Fruit fly (Drosophila melanogaster) whole organism, embryonic: Measurements from ENCODE around the gene PolE2.

Experiments
- Bteb2 ChIP-seq: fragments of 200-800 bp; sonication (Bioruptor generic); optimal IDR thresholded peaks from 2 replicates; lab custom pipeline; 2016; ENCODE audit warnings: missing biosample characterization, missing genetic modification characterization
- CG10274 ChIP-seq: fragments of 200-800 bp; sonication (Bioruptor generic); optimal IDR thresholded peaks from 3 replicates; lab custom pipeline; 2017; ENCODE audit warnings: missing biosample characterization, mild to moderate bottlenecking, missing genetic modification characterization
- CG11247 ChIP-seq: fragments of 200-800 bp; sonication (Bioruptor generic); IDR thresholded peaks from 2 replicates; pipeline ENCODE4 v1.3.6; 2022; ENCODE audit warnings: missing biosample characterization, missing genetic modification characterization
- CG12236 ChIP-seq: fragments of 200-800 bp; sonication (Bioruptor generic); optimal IDR thresholded peaks from 2 replicates; lab custom pipeline; 2016; ENCODE audit warnings: missing biosample characterization, missing genetic modification characterization
- CG1233 ChIP-seq: fragments of 200-800 bp; sonication (Bioruptor generic); optimal IDR thresholded peaks from 4 replicates; lab custom pipeline; 2018; ENCODE audit warnings: missing biosample characterization, mild to moderate bottlenecking, missing genetic modification characterization
- CG12391 ChIP-seq: fragments of 200-800 bp; sonication (Bioruptor generic); optimal IDR thresholded peaks from 3 replicates; lab custom pipeline; 2018; ENCODE audit warnings: missing biosample characterization, mild to moderate bottlenecking, missing genetic modification characterization, moderate library complexity
- CG13424 ChIP-seq: fragments of 200-800 bp; sonication (Bioruptor generic); optimal IDR thresholded peaks from 2 replicates; lab custom pipeline; 2019; ENCODE audit warnings: missing biosample characterization, mild to moderate bottlenecking, missing genetic modification characterization, moderate library complexity
- CG1602 ChIP-seq: fragments of 200-800 bp; sonication (Bioruptor generic); optimal IDR thresholded peaks from 3 replicates; lab custom pipeline; 2016; ENCODE audit warnings: missing biosample characterization, missing genetic modification characterization
- CG1603 ChIP-seq: fragments of 200-800 bp; sonication (Bioruptor generic); optimal IDR thresholded peaks from 2 replicates; lab custom pipeline; 2019; ENCODE audit warnings: missing biosample characterization, mild to moderate bottlenecking, missing genetic modification characterization, moderate library complexity
- CG16815 ChIP-seq: fragments of 200-800 bp; sonication (Bioruptor generic); optimal IDR thresholded peaks from 3 replicates; lab custom pipeline; 2017; ENCODE audit warnings: missing biosample characterization, mild to moderate bottlenecking, missing genetic modification characterization
- CG16863 ChIP-seq: fragments of 200-800 bp; sonication (Bioruptor generic); optimal IDR thresholded peaks from 3 replicates; lab custom pipeline; 2016; ENCODE audit warnings: missing biosample characterization, missing genetic modification characterization
- CG17385 ChIP-seq: fragments of 200-800 bp; sonication (Bioruptor generic); optimal IDR thresholded peaks from 3 replicates; lab custom pipeline; 2018; ENCODE audit warnings: missing biosample characterization, mild to moderate bottlenecking, missing genetic modification characterization
- CG17829 ChIP-seq: fragments of 200-800 bp; optimal IDR thresholded peaks from 2 replicates; lab custom pipeline; 2019; ENCODE audit warnings: missing biosample characterization, mild to moderate bottlenecking, missing genetic modification characterization, moderate library complexity
- CG18619 ChIP-seq: fragments of 200-800 bp; sonication (Bioruptor generic); optimal IDR thresholded peaks from 3 replicates; lab custom pipeline; 2017; ENCODE audit warnings: missing biosample characterization, mild to moderate bottlenecking, missing genetic modification characterization
- CG2116 ChIP-seq: fragments of 200-800 bp; sonication (Bioruptor generic); optimal IDR thresholded peaks from 3 replicates; lab custom pipeline; 2018; ENCODE audit warnings: missing biosample characterization, mild to moderate bottlenecking, missing genetic modification characterization
- CG30431 ChIP-seq: fragments of 200-800 bp; sonication (Bioruptor generic); optimal IDR thresholded peaks from 2 replicates; lab custom pipeline; 2017; ENCODE audit warnings: missing biosample characterization, missing genetic modification characterization
- CG31224 ChIP-seq: fragments of 200-800 bp; sonication (Bioruptor generic); IDR thresholded peaks from 2 replicates; pipeline ENCODE4 v1.3.6; 2022; ENCODE audit warnings: missing biosample characterization, missing genetic modification characterization
- CG31388 ChIP-seq: fragments of 200-800 bp; sonication (Bioruptor generic); optimal IDR thresholded peaks from 2 replicates; lab custom pipeline; 2016; ENCODE audit warnings: missing biosample characterization, missing genetic modification characterization
- CG6683 ChIP-seq: fragments of 200-800 bp; sonication (Bioruptor generic); optimal IDR thresholded peaks from 2 replicates; lab custom pipeline; 2017; ENCODE audit warnings: missing biosample characterization, mild to moderate bottlenecking, missing genetic modification characterization, missing genetic modification reagents
- CG7556 ChIP-seq: fragments of 200-800 bp; sonication (Bioruptor generic); optimal IDR thresholded peaks from 2 replicates; lab custom pipeline; 2017; ENCODE audit warnings: missing biosample characterization, mild to moderate bottlenecking, missing genetic modification characterization
- CTCF ChIP-seq: fragments of 200-800 bp; sonication (Bioruptor generic); optimal IDR thresholded peaks from 2 replicates; lab custom pipeline; 2017; ENCODE audit warnings: missing biosample characterization, mild to moderate bottlenecking, missing genetic modification characterization, moderate library complexity
- CkIIα-i1 ChIP-seq: fragments of 200-800 bp; sonication (Bioruptor generic); IDR thresholded peaks from 2 replicates; pipeline ENCODE4 v1.3.6; 2022; ENCODE audit warnings: missing biosample characterization, missing genetic modification characterization
- Dip3 ChIP-seq: fragments of 200-800 bp; sonication (Bioruptor generic); optimal IDR thresholded peaks from 3 replicates; lab custom pipeline; 2016; ENCODE audit warnings: missing biosample characterization, missing genetic modification characterization
- Doc2 ChIP-seq: fragments of 200-800 bp; sonication (Bioruptor generic); IDR thresholded peaks from 2 replicates; pipeline ENCODE4 v1.3.6; 2022; ENCODE audit warnings: missing biosample characterization, missing genetic modification characterization
- Doc3 ChIP-seq: fragments of 200-800 bp; sonication (Bioruptor generic); IDR thresholded peaks from 3 replicates; pipeline ENCODE4 v1.3.6; 2022; ENCODE audit warnings: missing biosample characterization, missing genetic modification characterization; ENCODE audit not compliant: partially characterized antibody
- Drgx ChIP-seq: fragments of 200-800 bp; sonication (Bioruptor generic); IDR thresholded peaks from 2 replicates; pipeline ENCODE4 v1.3.6; 2022; ENCODE audit warnings: missing biosample characterization, missing genetic modification characterization
- Max ChIP-seq: fragments of 200-800 bp; sonication (Bioruptor generic); optimal IDR thresholded peaks from 2 replicates; lab custom pipeline; 2016; ENCODE audit warnings: missing biosample characterization, mild to moderate bottlenecking, missing genetic modification characterization
- Mes4 ChIP-seq: fragments of 200-800 bp; sonication (Bioruptor generic); optimal IDR thresholded peaks from 2 replicates; lab custom pipeline; 2016; ENCODE audit warnings: missing biosample characterization, missing genetic modification characterization
- NC2α ChIP-seq: fragments of 200-800 bp; sonication (Bioruptor generic); optimal IDR thresholded peaks from 2 replicates; lab custom pipeline; 2016; ENCODE audit warnings: missing biosample characterization, missing genetic modification characterization
- NK7.1 ChIP-seq: fragments of 200-800 bp; sonication (Bioruptor generic); optimal IDR thresholded peaks from 3 replicates; lab custom pipeline; 2016; ENCODE audit warnings: missing biosample characterization, missing genetic modification characterization
- Neu2 ChIP-seq: fragments of 200-800 bp; sonication (Bioruptor generic); optimal IDR thresholded peaks from 3 replicates; lab custom pipeline; 2016; ENCODE audit warnings: missing biosample characterization, missing genetic modification characterization, borderline replicate concordance
- TFAM ChIP-seq: fragments of 200-800 bp; sonication (Bioruptor generic); optimal IDR thresholded peaks from 2 replicates; lab custom pipeline; 2017; ENCODE audit warnings: missing biosample characterization, missing genetic modification characterization, inconsistent platforms
- ase ChIP-seq: fragments of 200-800 bp; sonication (Bioruptor generic); IDR thresholded peaks from 3 replicates; pipeline ENCODE4 v1.3.6; 2022; ENCODE audit warnings: missing biosample characterization, missing genetic modification characterization
- btn ChIP-seq: fragments of 200-800 bp; sonication (Bioruptor generic); optimal IDR thresholded peaks from 2 replicates; lab custom pipeline; 2016; ENCODE audit warnings: missing biosample characterization, missing genetic modification characterization
- chif ChIP-seq, 2 experiments: fragments of 200-800 bp; sonication (Bioruptor generic); optimal IDR thresholded peaks; 3 replicates each; lab custom pipeline; 2016; ENCODE audit warnings: missing biosample characterization in 2 of 2, missing genetic modification characterization in 2 of 2
- croc ChIP-seq: fragments of 200-800 bp; sonication (Bioruptor generic); conservative IDR thresholded peaks from 3 replicates; pipeline ENCODE4 v1.3.6; 2022; ENCODE audit warnings: missing biosample characterization, missing genetic modification characterization
- dm ChIP-seq: fragments of 200-800 bp; sonication (Bioruptor generic); optimal IDR thresholded peaks from 3 replicates; lab custom pipeline; 2016; ENCODE audit warnings: missing biosample characterization, missing genetic modification characterization
- dmrt11E ChIP-seq: fragments of 200-800 bp; sonication (Bioruptor generic); optimal IDR thresholded peaks from 3 replicates; lab custom pipeline; 2018; ENCODE audit warnings: missing biosample characterization, mild to moderate bottlenecking, missing genetic modification characterization, moderate library complexity
- esg ChIP-seq: fragments of 200-800 bp; sonication (Bioruptor generic); conservative IDR thresholded peaks from 2 replicates; pipeline ENCODE4 v1.3.6; 2022; ENCODE audit warnings: missing biosample characterization, missing genetic modification characterization
- her ChIP-seq: fragments of 200-800 bp; sonication (Bioruptor generic); optimal IDR thresholded peaks from 2 replicates; lab custom pipeline; 2016; ENCODE audit warnings: missing biosample characterization, missing genetic modification characterization
- hth ChIP-seq: fragments of >200 bp; optimal IDR thresholded peaks from 2 replicates; lab custom pipeline; 2017; ENCODE audit warnings: inconsistent platforms
- oc ChIP-seq: fragments of 200-800 bp; sonication (Bioruptor generic); optimal IDR thresholded peaks from 2 replicates; lab custom pipeline; 2018; ENCODE audit warnings: missing biosample characterization, mild to moderate bottlenecking, missing genetic modification characterization, moderate library complexity
- pfk ChIP-seq: fragments of 200-800 bp; sonication (Bioruptor generic); optimal IDR thresholded peaks from 2 replicates; lab custom pipeline; 2018; ENCODE audit warnings: missing biosample characterization, mild to moderate bottlenecking, missing genetic modification characterization, moderate library complexity
- pita ChIP-seq: fragments of 200-800 bp; sonication (Bioruptor generic); optimal IDR thresholded peaks from 2 replicates; lab custom pipeline; 2017; ENCODE audit warnings: missing biosample characterization, mild to moderate bottlenecking, missing genetic modification characterization
- pros ChIP-seq: fragments of 200-800 bp; sonication (Bioruptor generic); optimal IDR thresholded peaks from 3 replicates; lab custom pipeline; 2019; ENCODE audit warnings: missing biosample characterization, mild to moderate bottlenecking, missing genetic modification characterization, moderate library complexity
- pzg ChIP-seq: fragments of 200-800 bp; sonication (Bioruptor generic); optimal IDR thresholded peaks from 3 replicates; lab custom pipeline; 2018; ENCODE audit warnings: missing biosample characterization, mild to moderate bottlenecking, missing genetic modification characterization, moderate library complexity
- slou ChIP-seq: fragments of 200-800 bp; sonication (Bioruptor generic); optimal IDR thresholded peaks from 3 replicates; lab custom pipeline; 2016; ENCODE audit warnings: missing biosample characterization, missing genetic modification characterization
- ttk ChIP-seq: fragments of 200-800 bp; sonication (Bioruptor generic); IDR thresholded peaks from 2 replicates; pipeline ENCODE4 v2.1.2; 2022; ENCODE audit warnings: missing biosample characterization, missing genetic modification characterization
- unc-4 ChIP-seq: fragments of 200-800 bp; sonication (Bioruptor generic); IDR thresholded peaks from 2 replicates; pipeline ENCODE4 v1.3.6; 2022; ENCODE audit warnings: missing biosample characterization, missing genetic modification characterization; ENCODE audit not compliant: partially characterized antibody
- vfl ChIP-seq: fragments of 200-800 bp; sonication (Bioruptor generic); optimal IDR thresholded peaks from 2 replicates; lab custom pipeline; 2016; ENCODE audit warnings: missing biosample characterization, missing genetic modification characterization
- zfh1 ChIP-seq: fragments of 200-800 bp; sonication (Bioruptor generic); IDR thresholded peaks from 3 replicates; pipeline ENCODE4 v1.3.6; 2022; ENCODE audit warnings: missing biosample characterization, missing genetic modification characterization

The PolE2 gene

DNA sequence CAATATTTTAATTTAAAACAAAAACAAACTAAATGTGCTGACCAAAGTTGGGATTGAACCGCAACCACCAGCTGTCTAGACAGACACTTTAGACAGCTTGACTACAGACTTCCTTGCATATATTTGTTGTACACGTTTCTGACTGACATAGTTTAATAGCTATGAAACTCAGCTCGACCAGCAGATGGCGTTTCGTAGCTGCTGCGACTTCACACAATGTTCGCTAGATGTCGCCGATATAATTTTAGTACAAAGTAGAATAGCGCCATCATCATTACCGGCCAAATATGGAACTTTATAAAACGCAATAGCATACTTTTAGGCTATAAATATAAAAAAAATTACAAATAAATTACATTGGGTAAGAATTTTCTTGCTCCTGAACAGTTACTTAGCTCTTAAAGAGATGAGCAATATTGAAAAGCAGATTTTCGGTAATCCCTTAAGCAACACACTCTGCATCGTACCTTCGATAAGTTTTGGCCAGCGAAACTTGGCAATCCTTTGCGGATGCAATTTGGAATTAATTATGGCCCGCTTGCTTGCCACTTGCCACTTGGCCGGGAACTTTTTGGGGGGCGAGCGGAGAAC lies 27.5 kb downstream of the PolE2 start (continued):
- TF ChIP-seq ttk: peak; percentile 82
- TF ChIP-seq oc (tag; lab: Kevin White, UChicago): no peak
- peak; percentile 31 for TF ChIP-seq btn
- peak; percentile 54 for TF ChIP-seq CG31388
- TF ChIP-seq slou (GFP tag; lab: Kevin White, UChicago): peak; percentile 48
- peak; percentile 22 for TF ChIP-seq CG2116 (GFP tag; lab: Kevin White, UChicago)
- TF ChIP-seq Max (GFP tag; lab: Kevin White, UChicago): peak; percentile 50
- TF ChIP-seq CG16815 (GFP tag; lab: Kevin White, UChicago): peak; percentile 45
- TF ChIP-seq CG17829 (tag; lab: Kevin White, UChicago): peak; percentile 83
- peak; percentile 11 for TF ChIP-seq NC2α
- no peak for TF ChIP-seq Doc3 (GFP tag; lab: Robert Waterston, UW)
- peak; percentile 50 for TF ChIP-seq Dip3 (GFP tag; lab: Kevin White, UChicago)
- TF ChIP-seq pfk (GFP tag; lab: Kevin White, UChicago): peak; percentile 23
- TF ChIP-seq unc-4 (GFP tag; lab: Robert Waterston, UW): 0 out of 2 replicates have a peak, but pooled peaks have one; percentile 16
- no peak for TF ChIP-seq CG12236 (GFP tag; lab: Kevin White, UChicago)
- TF ChIP-seq CG10274: no peak
- TF ChIP-seq zfh1 (GFP tag; lab: Robert Waterston, UW): peak; percentile 84; the same call in 2 of the 3 replicates
- peak; percentile 31 for TF ChIP-seq pzg
- no peak for TF ChIP-seq Doc2 (GFP tag; lab: Robert Waterston, UW)
- peak; percentile 39 for TF ChIP-seq NK7.1 (GFP tag; lab: Kevin White, UChicago)
- TF ChIP-seq CG12391: peak; percentile 46
- TF ChIP-seq CG1602: peak; percentile 46
- TF ChIP-seq CG1603 (tag; lab: Kevin White, UChicago): peak; percentile 63
- TF ChIP-seq pros (GFP tag; lab: Kevin White, UChicago): no peak
- TF ChIP-seq Mes4 (GFP tag; lab: Kevin White, UChicago): peak; percentile 6
- TF ChIP-seq CG17385 (GFP tag; lab: Kevin White, UChicago): no peak
- TF ChIP-seq CkIIα-i1 (GFP tag; lab: Robert Waterston, UW): no peak
- peak; percentile 100 for TF ChIP-seq CTCF (GFP tag; lab: Kevin White, UChicago)
- peak; percentile 51 for TF ChIP-seq CG13424
- TF ChIP-seq CG30431: peak; percentile 27
- no peak for TF ChIP-seq Bteb2 (GFP tag; lab: Kevin White, UChicago)
- TF ChIP-seq her (GFP tag; lab: Kevin White, UChicago): no peak
- TF ChIP-seq ase: peak; percentile 80
- no peak for TF ChIP-seq vfl
- TF ChIP-seq CG11247 (GFP tag; lab: Robert Waterston, UW): peak; percentile 89
- TF ChIP-seq TFAM: peak; percentile 21
- peak; percentile 41 for TF ChIP-seq CG16863 (GFP tag; lab: Kevin White, UChicago)
- no peak for TF ChIP-seq hth (lab: Kevin White, UChicago)
- peak; percentile 18 to 69 for TF ChIP-seq chif (GFP tag; optimal IDR thresholded peaks at IDR 0.05; lab: Kevin White, UChicago)
- no peak for TF ChIP-seq CG7556 (GFP tag; lab: Kevin White, UChicago)
- no peak for TF ChIP-seq dm (GFP tag; lab: Kevin White, UChicago)
- peak; percentile 59 for TF ChIP-seq pita (GFP tag; lab: Kevin White, UChicago)
- TF ChIP-seq CG1233 (GFP tag; lab: Kevin White, UChicago): peak; percentile 24
- peak; percentile 68 for TF ChIP-seq croc (GFP tag; lab: Robert Waterston, UW)
- TF ChIP-seq esg (GFP tag; lab: Robert Waterston, UW): peak; percentile 22; the same call in 1 of the 2 replicates
- TF ChIP-seq dmrt11E (tag; lab: Kevin White, UChicago): peak; percentile 54
- TF ChIP-seq CG18619: no peak
- TF ChIP-seq CG6683: no peak
- peak; percentile 56; the same call in 1 of the 2 replicates for TF ChIP-seq CG31224 (GFP tag; lab: Robert Waterston, UW)
- no peak for TF ChIP-seq Drgx (GFP tag; lab: Robert Waterston, UW)
- no peak for TF ChIP-seq Neu2 (GFP tag; lab: Kevin White, UChicago)
